Worm (Caenorhabditis elegans) whole organism, L4/young adult: Measurements from ENCODE around the gene sde-2.

Experiments
- W03F9.2 ChIP-seq: fragments of 150-350 bp; optimal IDR thresholded peaks from 2 replicates; lab custom pipeline; 2014; ENCODE audit warnings: missing biosample characterization, missing genetic modification characterization
- dao-5 ChIP-seq: sonication (generic microtip); optimal IDR thresholded peaks from 2 replicates; lab custom pipeline; 2016; ENCODE audit warnings: missing genotype, missing genetic modification characterization, moderate library complexity, missing compliant biosample characterization
- him-1 ChIP-seq: sonication (generic microtip); optimal IDR thresholded peaks from 2 replicates; lab custom pipeline; 2016; ENCODE audit warnings: missing genotype, missing genetic modification reagents, missing genetic modification characterization, missing compliant biosample characterization

Gene sde-2

DNA sequence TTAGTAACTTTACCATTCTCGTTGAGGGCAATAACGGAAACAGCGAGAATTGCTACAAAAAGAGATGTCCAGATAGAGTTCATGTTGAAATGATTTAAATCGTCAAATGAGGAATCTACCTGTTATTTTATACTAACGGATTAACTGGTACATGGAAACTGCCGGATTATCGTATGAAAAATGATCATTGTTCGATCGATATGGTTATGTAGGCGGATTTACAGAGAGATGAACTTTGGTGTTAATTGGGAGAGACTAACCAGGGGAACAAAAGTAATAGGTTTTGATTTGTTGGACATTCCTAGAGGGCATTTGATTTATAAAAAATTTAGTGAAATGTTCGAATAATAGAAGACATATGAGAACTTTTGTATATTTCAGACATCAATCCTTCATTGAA lies 15.6 kb upstream of the sde-2 start, which contains the start of gene spig-9:
spig-9 (minus strand) TSS at position 101 of the 400 bp plus-strand sequence.
- TF ChIP-seq him-1 = no peak
- no peak for TF ChIP-seq dao-5 (tag; lab: Kevin White, UChicago)
- TF ChIP-seq W03F9.2 (tag; lab: Kevin White, UChicago) = no peak

DNA sequence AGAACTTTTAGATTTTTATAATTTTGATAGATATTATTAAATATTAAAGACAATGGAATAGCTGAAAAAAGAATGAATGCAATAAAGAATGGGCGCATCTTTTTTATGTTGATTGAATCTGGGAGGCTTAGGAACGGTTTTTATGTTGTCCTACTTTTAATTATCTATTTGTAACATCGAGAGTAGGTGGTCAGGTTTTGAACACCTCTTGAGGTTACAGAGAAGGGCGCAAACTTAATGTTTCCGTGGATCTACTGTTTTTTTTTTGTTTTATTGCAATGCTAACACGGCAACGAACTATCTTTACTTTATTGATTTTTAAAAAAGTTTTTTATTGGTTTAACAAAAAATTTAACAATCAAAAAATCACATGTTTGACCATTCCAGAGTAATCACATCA lies 13.5 kb upstream of the sde-2 start, which contains the start of gene F53F4.7:
F53F4.7 (minus strand) TSS at position 101 of the 400 bp plus-strand sequence.
- TF ChIP-seq W03F9.2 (tag; lab: Kevin White, UChicago) = no peak
- no peak for TF ChIP-seq dao-5 (tag; lab: Kevin White, UChicago)
- no peak for TF ChIP-seq him-1

DNA sequence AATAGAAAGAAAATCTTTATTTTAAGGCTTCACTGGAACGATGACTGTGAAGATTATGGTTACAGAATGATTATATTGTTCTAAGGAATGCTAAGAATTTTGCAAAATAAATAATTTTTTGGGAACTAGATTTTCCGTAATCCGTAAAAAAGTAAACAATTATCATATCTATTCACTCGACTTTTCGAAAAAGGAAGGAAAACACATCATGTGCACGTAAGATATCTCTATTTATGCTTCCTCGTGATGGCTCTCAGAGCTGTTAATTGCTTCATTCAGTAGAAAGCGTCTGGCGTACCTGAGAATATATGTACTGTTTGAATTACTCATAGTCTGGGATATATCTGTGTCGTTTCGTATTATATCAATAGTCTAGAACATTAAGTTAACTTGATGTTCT lies 7.6 kb upstream of the sde-2 start, which contains the start of gene srd-11:
srd-11 (minus strand) TSS at position 101 of the 400 bp plus-strand sequence.
- no peak for TF ChIP-seq W03F9.2 (tag; lab: Kevin White, UChicago)
- no peak for TF ChIP-seq dao-5 (tag; lab: Kevin White, UChicago)
- TF ChIP-seq him-1 = no peak

DNA sequence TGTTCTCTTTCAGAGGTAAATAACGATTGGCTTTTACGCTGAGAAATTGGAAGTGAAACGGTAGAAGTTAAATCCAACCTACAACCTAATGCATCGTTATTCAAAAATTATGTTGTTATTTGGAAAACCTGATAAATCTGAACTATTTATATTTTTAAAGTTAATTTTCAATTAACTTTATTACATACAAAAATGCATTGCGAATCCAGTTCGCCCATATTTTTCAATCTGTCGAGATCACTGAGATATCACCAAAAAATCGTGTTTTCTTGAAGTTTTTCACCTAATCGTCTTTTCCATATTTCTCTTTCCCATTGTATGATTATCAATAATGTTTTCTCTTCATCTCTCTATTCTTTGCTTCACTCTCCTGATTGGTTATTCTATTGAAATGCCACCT lies 6.7 kb upstream of the sde-2 start, which contains the start of gene F53F4.15:
F53F4.15 (plus strand) TSS at position 301 of the 400 bp plus-strand sequence.
- TF ChIP-seq him-1 = no peak
- no peak for TF ChIP-seq W03F9.2 (tag; lab: Kevin White, UChicago)
- TF ChIP-seq dao-5 (tag; lab: Kevin White, UChicago) = no peak

DNA sequence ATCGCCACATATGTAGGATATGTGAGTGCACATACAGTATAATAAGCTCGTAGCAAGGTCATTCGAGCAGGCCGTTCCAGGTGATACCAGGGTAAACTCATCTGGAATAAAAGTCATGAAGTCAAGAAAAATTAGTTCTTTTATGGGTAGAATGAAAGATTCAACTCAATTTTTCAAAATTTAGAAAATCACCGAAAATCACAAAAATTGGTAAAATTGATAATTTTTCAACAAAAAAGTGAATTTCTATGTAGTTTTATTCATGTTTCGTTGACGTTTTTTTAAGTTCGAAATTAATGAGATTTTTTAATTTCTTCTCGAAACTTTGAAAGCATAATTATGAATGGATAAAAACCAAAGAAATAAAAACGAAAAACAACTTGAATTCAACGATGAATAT lies 5.7 kb upstream of the sde-2 start, which contains the start of gene F53F4.16:
F53F4.16 (minus strand) TSS at position 101 of the 400 bp plus-strand sequence.
- TF ChIP-seq dao-5 (tag; lab: Kevin White, UChicago) = no peak
- no peak for TF ChIP-seq him-1
- TF ChIP-seq W03F9.2 (tag; lab: Kevin White, UChicago) = no peak

DNA sequence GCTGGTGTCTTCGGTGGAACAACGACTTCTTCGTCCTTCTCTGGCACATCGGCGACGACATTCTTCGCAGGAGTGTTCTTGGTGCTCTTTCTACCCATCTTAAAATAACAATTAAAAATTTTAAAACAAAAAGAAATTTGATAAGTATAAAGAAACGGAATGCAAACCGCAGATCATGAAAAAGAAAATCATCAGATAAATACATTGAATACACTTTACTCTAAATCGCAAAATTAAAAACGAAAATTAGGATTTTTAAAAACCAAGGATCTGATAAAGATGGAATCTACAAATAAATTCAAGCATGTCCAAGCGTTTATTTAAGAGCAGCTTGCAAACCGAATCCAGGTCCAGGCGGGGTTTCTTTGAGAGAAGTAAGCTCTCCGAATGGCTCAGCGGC lies 2.9 kb upstream of the sde-2 start, which contains the start of gene F53F4.11:
F53F4.11 (minus strand) TSS at position 101 of the 400 bp plus-strand sequence.
- TF ChIP-seq W03F9.2 (tag; lab: Kevin White, UChicago) = no peak
- no peak for TF ChIP-seq dao-5 (tag; lab: Kevin White, UChicago)
- no peak for TF ChIP-seq him-1

DNA sequence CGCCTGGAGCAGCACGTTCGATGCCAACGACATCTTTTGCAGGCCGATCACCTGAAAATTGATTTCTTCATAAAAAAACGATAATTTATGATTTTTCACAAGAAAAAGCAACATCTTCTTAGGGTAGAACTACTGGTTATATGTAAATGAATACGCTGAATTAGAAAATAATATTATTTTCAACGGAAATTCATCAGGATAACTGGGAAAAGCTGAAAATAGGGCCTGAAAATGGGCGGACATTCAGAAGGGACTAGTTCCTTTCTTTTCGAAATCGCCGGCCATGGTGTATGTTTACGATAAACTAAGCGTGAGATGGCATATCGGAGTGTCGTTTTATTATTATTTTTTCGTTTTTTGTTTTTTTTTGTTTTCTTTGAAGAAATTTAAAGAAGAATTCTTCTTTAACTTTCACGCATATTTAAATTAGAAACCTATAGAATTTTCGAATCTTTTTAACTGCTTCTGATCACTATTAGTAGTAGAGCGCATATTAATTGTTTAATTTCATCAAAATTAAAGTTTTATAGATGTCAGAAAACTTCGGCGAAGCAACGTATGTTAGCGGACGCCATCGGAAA lies 1.8 kb upstream of the sde-2 start, which contains the start of the genes nduv-2 and F53F4.12:
nduv-2 (minus strand) TSS at position 51 of the 581 bp plus-strand sequence.
F53F4.12 (plus strand) TSS at position 531 of the 581 bp plus-strand sequence.
- TF ChIP-seq him-1 (no peak), W03F9.2 (tag; lab: Kevin White, UChicago) (no peak), dao-5 (tag; lab: Kevin White, UChicago) (no peak)

DNA sequence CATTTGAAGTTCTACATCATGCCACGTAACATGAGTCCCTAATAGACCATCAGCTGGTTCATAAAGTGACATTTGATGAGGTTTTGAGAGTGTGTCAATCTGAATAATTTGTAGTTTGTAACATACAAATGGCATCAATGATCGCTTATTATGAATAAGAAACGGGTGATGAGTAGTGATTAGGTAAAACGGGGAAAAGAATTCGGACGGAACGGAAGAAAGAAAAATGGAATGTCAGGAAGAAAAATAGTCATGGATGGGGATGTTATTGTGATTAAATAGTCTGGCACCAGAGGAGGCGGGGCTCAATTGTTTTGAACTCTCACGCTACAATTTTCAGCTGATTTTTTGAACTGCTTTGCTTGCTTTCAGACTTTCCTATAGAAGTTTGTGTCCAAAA lies 6.8 kb downstream of the sde-2 start, which contains the start of gene H37A05.2:
H37A05.2 (minus strand) TSS at position 101 of the 400 bp plus-strand sequence.
- TF ChIP-seq him-1 (no peak), W03F9.2 (tag; lab: Kevin White, UChicago) (no peak), dao-5 (tag; lab: Kevin White, UChicago) (no peak)

DNA sequence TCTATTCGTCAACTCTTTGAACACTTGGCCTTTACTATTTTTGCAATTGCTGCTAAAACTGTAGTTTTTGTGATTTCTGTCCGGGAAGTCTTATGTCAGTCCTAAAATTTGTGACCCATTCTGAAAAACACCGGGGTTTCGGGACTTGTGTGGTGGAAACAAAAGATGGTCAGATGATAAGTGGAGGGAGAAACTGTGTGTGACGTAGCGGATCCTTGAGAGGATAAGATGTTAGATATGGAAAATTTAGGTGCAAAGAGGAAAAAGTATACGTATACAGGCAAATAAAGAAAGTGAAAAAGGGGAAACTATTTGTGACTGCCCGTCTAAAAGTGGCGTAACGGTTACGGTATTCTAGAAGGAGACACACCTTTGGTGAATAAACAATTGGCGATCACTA lies 9.0 kb downstream of the sde-2 start:
- TF ChIP-seq W03F9.2 (tag; lab: Kevin White, UChicago) = no peak
- TF ChIP-seq him-1 = no peak
- TF ChIP-seq dao-5 (tag; lab: Kevin White, UChicago) = no peak

DNA sequence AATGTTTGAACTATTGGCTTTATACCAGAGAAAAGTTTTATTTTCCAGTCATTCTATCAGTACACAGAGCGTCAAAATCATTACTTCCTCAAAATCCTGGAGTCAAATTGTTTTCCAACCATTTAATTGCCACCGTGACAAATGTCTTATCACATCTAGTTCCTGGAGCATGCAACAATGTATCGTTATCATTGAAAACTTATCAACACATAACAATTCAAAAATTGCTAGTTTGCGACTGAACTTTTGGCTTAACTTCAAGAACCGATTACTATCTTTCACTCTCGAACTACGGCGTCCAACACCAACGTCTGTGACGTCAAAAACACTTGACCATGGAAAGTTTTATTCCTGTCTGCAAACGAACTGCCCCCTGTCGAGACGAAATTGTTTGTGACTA lies 10.7 kb downstream of the sde-2 start:
- TF ChIP-seq him-1 (no peak), dao-5 (tag; lab: Kevin White, UChicago) (no peak)

DNA sequence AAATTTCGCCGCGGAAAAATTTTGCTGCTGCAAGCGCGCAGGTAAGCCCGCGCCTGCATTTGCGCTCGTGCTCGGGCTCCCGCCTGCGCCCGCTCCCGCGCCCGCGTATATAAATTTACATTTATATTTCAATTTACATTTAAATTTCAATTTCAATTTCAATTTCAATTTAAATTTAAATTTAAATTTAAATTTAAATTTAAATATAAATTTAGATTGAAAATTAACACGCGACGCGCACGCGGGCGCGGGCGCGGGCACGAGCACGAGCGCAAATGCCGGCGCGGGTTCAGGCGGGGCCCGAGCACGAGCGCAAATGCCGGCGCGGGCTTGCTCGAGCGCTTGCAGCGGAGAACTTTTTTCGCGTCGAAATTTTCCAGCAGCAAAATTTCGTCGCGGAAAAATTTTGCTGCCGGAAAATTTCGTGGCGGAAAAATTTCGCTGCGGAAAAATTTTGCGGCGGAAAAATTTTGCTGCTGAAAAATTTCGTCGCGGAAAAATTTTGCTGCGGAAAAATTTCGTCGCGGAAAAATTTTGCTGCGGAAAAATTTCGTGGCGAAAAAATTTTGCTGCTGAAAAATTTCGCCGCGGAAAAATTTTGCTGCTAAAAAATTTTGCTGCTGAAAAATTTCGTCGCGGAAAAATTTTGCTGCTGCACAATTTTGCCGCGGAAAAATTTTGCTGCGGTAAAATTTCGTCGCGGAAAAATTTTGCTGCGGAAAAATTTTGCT lies 18.6 kb downstream of the sde-2 start:
- TF ChIP-seq W03F9.2 (tag; lab: Kevin White, UChicago) (no peak), him-1 (no peak), dao-5 (tag; lab: Kevin White, UChicago) (no peak)

DNA sequence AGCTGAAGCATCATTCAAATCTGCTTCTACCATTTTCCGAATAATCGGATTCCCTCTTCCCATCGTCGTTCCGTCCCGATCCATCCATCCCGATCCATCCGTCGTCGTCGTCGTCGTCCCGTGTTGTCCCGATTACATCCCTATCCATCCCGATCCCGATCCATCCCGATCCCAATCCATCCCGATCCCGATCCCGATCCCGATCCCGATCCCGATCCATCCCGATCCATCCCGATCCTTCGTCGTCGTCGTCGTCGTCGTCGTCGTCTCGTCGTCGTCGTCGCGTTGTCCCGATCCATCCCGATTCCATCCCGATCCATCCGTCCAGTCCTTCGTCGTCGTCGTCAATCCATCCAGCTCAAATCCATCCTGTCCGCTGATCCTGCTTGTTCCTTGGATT lies 19.8 kb downstream of the sde-2 start:
- TF ChIP-seq W03F9.2 (tag; lab: Kevin White, UChicago) (no peak), dao-5 (tag; lab: Kevin White, UChicago) (no peak), him-1 (no peak)

DNA sequence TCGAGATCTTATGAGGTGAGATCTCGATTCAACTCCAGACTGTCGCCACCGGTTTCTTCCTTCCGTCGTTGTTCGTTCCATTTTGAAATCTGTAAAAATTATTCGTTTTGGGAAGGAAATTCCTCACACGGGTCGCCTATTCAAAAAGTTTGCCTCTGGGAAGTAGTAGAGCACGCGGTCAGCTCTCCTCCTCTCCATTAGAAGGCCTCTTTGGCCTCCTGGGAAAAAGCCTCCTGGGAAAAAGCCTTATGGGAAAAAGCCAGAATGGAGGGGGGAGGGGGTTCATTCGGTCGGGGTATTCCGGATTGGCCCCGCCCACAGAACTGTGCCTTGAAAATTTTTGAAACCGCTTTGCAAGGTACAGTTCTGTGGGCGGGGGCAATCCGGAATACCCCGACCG lies 20.2 kb downstream of the sde-2 start:
- no peak for TF ChIP-seq him-1
- no peak for TF ChIP-seq W03F9.2 (tag; lab: Kevin White, UChicago)
- no peak for TF ChIP-seq dao-5 (tag; lab: Kevin White, UChicago)
